Worm (Caenorhabditis elegans): ENCODE results near the gene R09A8.1.
A peak's percentile ranks its signal among the peaks of the same experiment; 100 is the strongest.

The R09A8.1 gene

DNA sequence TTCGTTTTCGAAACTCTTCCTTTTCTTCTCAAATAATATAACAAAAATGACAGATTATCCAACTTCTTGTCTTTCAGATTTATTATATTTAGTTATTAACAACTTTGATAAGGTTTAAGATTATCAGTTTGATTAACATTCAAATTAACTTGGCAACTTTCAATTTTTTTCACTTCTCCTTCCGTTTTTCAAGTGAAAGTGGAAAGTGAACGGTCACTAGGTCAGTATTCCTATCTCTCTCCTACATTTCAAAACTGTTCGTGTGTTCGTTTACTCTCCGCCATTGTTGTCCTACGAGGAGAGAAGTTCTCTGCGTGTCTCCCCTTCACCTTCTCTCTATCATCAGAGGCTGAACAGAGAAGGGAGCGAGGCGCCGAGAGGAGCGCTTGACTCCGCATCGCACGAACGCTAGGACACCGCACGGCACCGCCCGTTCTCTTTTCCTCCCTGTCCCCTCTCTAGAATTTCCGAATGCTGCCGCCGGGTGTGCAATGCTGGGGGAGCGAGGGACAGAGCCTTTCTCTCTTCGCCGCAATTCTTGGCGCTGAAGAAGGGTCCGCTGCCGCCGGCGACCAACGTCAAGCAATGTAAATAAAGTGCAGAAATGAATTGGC is 43.0 kb downstream of the R09A8.1 start (continued):
- TF ChIP-seq nfya-2 (GFP tag; IDR thresholded peaks at IDR 0.05) (no peak), K11D2.4 (GFP tag; IDR thresholded peaks at IDR 0.05) (no peak), Y95B8A.8 (GFP tag; IDR thresholded peaks at IDR 0.05) (no peak), him-1 (tag; optimal IDR thresholded peaks at IDR 0.05) (no peak), lin-26 (GFP tag; IDR thresholded peaks at IDR 0.05) (no peak), Y67H2A.10 (GFP tag; conservative IDR thresholded peaks at IDR 0.05) (no peak), attf-3 (GFP tag; conservative IDR thresholded peaks at IDR 0.05) (no peak), sea-2 (GFP tag; IDR thresholded peaks at IDR 0.05) (no peak), B0336.3 (GFP tag; IDR thresholded peaks at IDR 0.05) (no peak), atf-7 (tag; optimal IDR thresholded peaks at IDR 0.05) (no peak), ztf-6 (GFP tag; IDR thresholded peaks at IDR 0.05) (no peak), mcd-1 (GFP tag; IDR thresholded peaks at IDR 0.05) (peak; percentile 54; the same call in 1 of the 2 replicates), pbrm-1 (GFP tag; IDR thresholded peaks at IDR 0.05) (no peak), B0261.1 (tag; optimal IDR thresholded peaks at IDR 0.05) (no peak), repo-1 (tag; optimal IDR thresholded peaks at IDR 0.05) (no peak), aptf-2 (GFP tag; conservative IDR thresholded peaks at IDR 0.05) (no peak)

- TF ChIP-seq chd-7 (tag; optimal IDR thresholded peaks at IDR 0.05) (no peak), mel-28 (tag; optimal IDR thresholded peaks at IDR 0.05; ENCODE audit: borderline replicate concordance) (no peak), unc-130 (GFP tag; optimal IDR thresholded peaks at IDR 0.05) (no peak), ama-1 (optimal IDR thresholded peaks at IDR 0.05) (no peak), ama-1 (GFP tag; optimal IDR thresholded peaks at IDR 0.05) (no peak), B0261.1 (tag; optimal IDR thresholded peaks at IDR 0.05) (no peak), unc-62 (GFP tag; optimal IDR thresholded peaks at IDR 0.05) (no peak), aptf-2 (GFP tag; conservative IDR thresholded peaks at IDR 0.05) (no peak)
These were observed 46.3 kb downstream of the R09A8.1 start, which contains the start of gene C02B4.3 for ce11 chrX:12659814-12660213. TSS of gene C02B4.3 (minus strand) at chrX:12659847.

ce11 chrX:12661091-12661526 is 47.6 kb downstream of the R09A8.1 start:
- TF ChIP-seq him-1 (tag; optimal IDR thresholded peaks at IDR 0.05) (peak; percentile 95), D2030.7 (GFP tag; IDR thresholded peaks at IDR 0.05) (peak; percentile 75), chd-7 (tag; optimal IDR thresholded peaks at IDR 0.05) (peak; percentile 84), repo-1 (tag; optimal IDR thresholded peaks at IDR 0.05) (peak; percentile 74), F49E8.2 (tag; optimal IDR thresholded peaks at IDR 0.05; ENCODE audit: insufficient read depth) (no peak), ztf-26 (tag; optimal IDR thresholded peaks at IDR 0.05) (peak; percentile 75), ztf-18 (tag; optimal IDR thresholded peaks at IDR 0.05) (peak; percentile 54), cebp-1 (GFP tag; IDR thresholded peaks at IDR 0.05) (0 out of 2 replicates have a peak, but pooled peaks have one; percentile 11), cebp-1 (tag; optimal IDR thresholded peaks at IDR 0.05) (peak; percentile 70), madf-8 (GFP tag; conservative IDR thresholded peaks at IDR 0.05) (no peak; the same call in 1 of the 2 replicates), mel-28 (tag; optimal IDR thresholded peaks at IDR 0.05; ENCODE audit: borderline replicate concordance) (no peak), T07F8.4 (tag; optimal IDR thresholded peaks at IDR 0.05) (peak; percentile 50), tbp1 (GFP tag; optimal IDR thresholded peaks at IDR 0.05) (peak; percentile 92), B0019.2 (GFP tag; conservative IDR thresholded peaks at IDR 0.05) (peak; percentile 56; the same call in 1 of the 2 replicates), B0261.1 (tag; optimal IDR thresholded peaks at IDR 0.05) (peak; percentile 96), K11D2.4 (GFP tag; IDR thresholded peaks at IDR 0.05) (no peak), rpc-1 (optimal IDR thresholded peaks at IDR 0.05) (peak; percentile 88), rpc-1 (tag; optimal IDR thresholded peaks at IDR 0.05) (peak; percentile 90), die-1 (tag; optimal IDR thresholded peaks at IDR 0.05) (peak; percentile 81), mes-4 (tag; optimal IDR thresholded peaks at IDR 0.05) (peak; percentile 86), snpc-4 (GFP tag; optimal IDR thresholded peaks at IDR 0.05) (peak; percentile 71), snpc-4 (tag; optimal IDR thresholded peaks at IDR 0.05) (peak in 3 of 4 experiments; percentile 53 to 80 (median 70)), Y95B8A.8 (GFP tag; IDR thresholded peaks at IDR 0.05) (no peak), F57A8.1 (GFP tag; optimal IDR thresholded peaks at IDR 0.05) (no peak), ama-1 (optimal IDR thresholded peaks at IDR 0.05) (no peak), ama-1 (GFP tag; optimal IDR thresholded peaks at IDR 0.05) (peak in 1 of 2 experiments; percentile 72), xnd-1 (tag; optimal IDR thresholded peaks at IDR 0.05) (no peak), B0035.1 (tag; optimal IDR thresholded peaks at IDR 0.05) (peak; percentile 53), ceh-79 (tag; optimal IDR thresholded peaks at IDR 0.05) (peak; percentile 31), rec-8 (tag; optimal IDR thresholded peaks at IDR 0.05) (peak; percentile 39 to 64), Y56A3A.18 (GFP tag; IDR thresholded peaks at IDR 0.05) (0 out of 2 replicates have a peak, but pooled peaks have one; percentile 47)
